Fruit fly (Drosophila melanogaster): Measurements from ENCODE around the gene MED10.

The MED10 gene

dm6 chr3L:16193851-16194709, 37.8 kb upstream of the MED10 start (continued):
- TF ChIP-seq sens (GFP tag) (peak; percentile 89), Asciz (GFP tag; optimal IDR thresholded peaks at IDR 0.05) (peak; percentile 48), TFAM (GFP tag; optimal IDR thresholded peaks at IDR 0.05) (no peak), CG7556 (GFP tag; optimal IDR thresholded peaks at IDR 0.05) (no peak), CG33557 (GFP tag; optimal IDR thresholded peaks at IDR 0.05) (peak; percentile 66), Dbx (GFP tag; IDR thresholded peaks at IDR 0.05) (no peak), her (GFP tag; optimal IDR thresholded peaks at IDR 0.05) (no peak), CG8478 (optimal IDR thresholded peaks at IDR 0.05) (no peak), Oli (tag; optimal IDR thresholded peaks at IDR 0.05) (no peak), CG30431 (GFP tag; optimal IDR thresholded peaks at IDR 0.05) (peak; percentile 21), CG15073 (GFP tag; optimal IDR thresholded peaks at IDR 0.05) (no peak), CG32772 (GFP tag; IDR thresholded peaks at IDR 0.05) (no peak), CG11398 (GFP tag; optimal IDR thresholded peaks at IDR 0.05) (peak; percentile 17), MESR4 (GFP tag; optimal IDR thresholded peaks at IDR 0.05) (no peak), gcm2 (GFP tag; optimal IDR thresholded peaks at IDR 0.05) (no peak), NC2β (GFP tag; optimal IDR thresholded peaks at IDR 0.05) (peak; percentile 40), CG8388 (GFP tag; optimal IDR thresholded peaks at IDR 0.05) (peak; percentile 10), tap (tag; optimal IDR thresholded peaks at IDR 0.05) (no peak), CG8281 (tag; optimal IDR thresholded peaks at IDR 0.05) (no peak), D19A (tag; optimal IDR thresholded peaks at IDR 0.05) (peak; percentile 17), Adf1 (GFP tag; IDR thresholded peaks at IDR 0.05) (no peak), CG10209 (GFP tag; optimal IDR thresholded peaks at IDR 0.05) (peak; percentile 52), CG10543 (GFP tag; optimal IDR thresholded peaks at IDR 0.05) (no peak), CG3407 (GFP tag; optimal IDR thresholded peaks at IDR 0.05) (peak; percentile 62), Sin3A (optimal IDR thresholded peaks at IDR 0.05) (no peak), CG13894 (tag; optimal IDR thresholded peaks at IDR 0.05) (peak; percentile 31), zen (tag; optimal IDR thresholded peaks at IDR 0.05) (no peak), repo (GFP tag; optimal IDR thresholded peaks at IDR 0.05) (no peak), Chrac-16 (GFP tag; optimal IDR thresholded peaks at IDR 0.05) (no peak), CG4360 (GFP tag; IDR thresholded peaks at IDR 0.05) (no peak), CG17802 (tag; optimal IDR thresholded peaks at IDR 0.05) (peak; percentile 17), CG3163 (GFP tag; optimal IDR thresholded peaks at IDR 0.05) (no peak), ase (GFP tag; IDR thresholded peaks at IDR 0.05) (no peak), CG18619 (GFP tag; optimal IDR thresholded peaks at IDR 0.05) (peak; percentile 14), Med (GFP tag) (peak; percentile 78)

- TF ChIP-seq bsh (GFP tag; optimal IDR thresholded peaks at IDR 0.05), result peak in 1 of 2 experiments; percentile 20
- TF ChIP-seq corto (GFP tag; optimal IDR thresholded peaks at IDR 0.05), result peak; percentile 60
- TF ChIP-seq CG6272 (GFP tag; IDR thresholded peaks at IDR 0.05), result no peak
- TF ChIP-seq CG8290 (GFP tag; optimal IDR thresholded peaks at IDR 0.05), result no peak
- TF ChIP-seq CG8290 (tag; optimal IDR thresholded peaks at IDR 0.05), result no peak
- TF ChIP-seq CG12236 (GFP tag; optimal IDR thresholded peaks at IDR 0.05), result no peak
- TF ChIP-seq CG31224 (GFP tag; IDR thresholded peaks at IDR 0.05), result no peak
- TF ChIP-seq CG2199 (GFP tag; IDR thresholded peaks at IDR 0.05), result no peak
- 0 out of 3 replicates have a peak, but pooled peaks have one; percentile 30 for TF ChIP-seq zfh1 (GFP tag; IDR thresholded peaks at IDR 0.05)
- TF ChIP-seq NC2α (GFP tag; optimal IDR thresholded peaks at IDR 0.05), result no peak
- no peak for TF ChIP-seq mld (GFP tag; IDR thresholded peaks at IDR 0.05; ENCODE audit: partially characterized antibody)
- peak; percentile 75 for TF ChIP-seq nom (GFP tag; optimal IDR thresholded peaks at IDR 0.05)
- TF ChIP-seq NfI (GFP tag; optimal IDR thresholded peaks at IDR 0.05), result no peak
- no peak for TF ChIP-seq CG11695 (GFP tag; IDR thresholded peaks at IDR 0.05)
- TF ChIP-seq crol (GFP tag; IDR thresholded peaks at IDR 0.05), result no peak
- TF ChIP-seq zfh2 (GFP tag; optimal IDR thresholded peaks at IDR 0.05), result no peak
- TF ChIP-seq lbe (GFP tag; optimal IDR thresholded peaks at IDR 0.05), result peak; percentile 81
- TF ChIP-seq ase (GFP tag; IDR thresholded peaks at IDR 0.05), result no peak
Observed at dm6 chr3L:16195476-16195958, 36.4 kb upstream of the MED10 start.

Data from whole organism, embryonic.